Worm (Caenorhabditis elegans) whole organism, early embryonic: ENCODE results near the gene lgc-48.

Source experiments
- B0310.2 ChIP-seq: sonication (generic microtip); optimal IDR thresholded peaks from 2 replicates; lab custom pipeline; 2016; ENCODE audit warnings: mild to moderate bottlenecking, missing genetic modification characterization, missing compliant biosample characterization
- F13C5.2 ChIP-seq: sonication (generic microtip); optimal IDR thresholded peaks from 2 replicates; lab custom pipeline; 2017; ENCODE audit warnings: mild to moderate bottlenecking, missing genetic modification characterization, inconsistent platforms, missing compliant biosample characterization
- aly-1 ChIP-seq: sonication (generic microtip); optimal IDR thresholded peaks from 2 replicates; lab custom pipeline; 2016; ENCODE audit warnings: missing genetic modification characterization, missing compliant biosample characterization
- ama-1 ChIP-seq: fragments of 150-350 bp; optimal IDR thresholded peaks from 2 replicates; lab custom pipeline; 2014
- ceh-13 ChIP-seq: fragments of 200-800 bp; sonication (Bioruptor generic); optimal IDR thresholded peaks from 2 replicates; lab custom pipeline; 2018; ENCODE audit warnings: mild to moderate bottlenecking, missing genetic modification characterization, missing compliant biosample characterization
- ceh-36 ChIP-seq: sonication (generic microtip); optimal IDR thresholded peaks from 2 replicates; lab custom pipeline; 2016; ENCODE audit warnings: missing genetic modification characterization, inconsistent platforms, missing compliant biosample characterization
- ets-7 ChIP-seq: sonication (generic microtip); optimal IDR thresholded peaks from 2 replicates; lab custom pipeline; 2016; ENCODE audit warnings: missing genotype, missing genetic modification characterization, missing compliant biosample characterization
- flt-1 ChIP-seq: fragments of 200-800 bp; sonication (Bioruptor generic); IDR thresholded peaks from 2 replicates; pipeline ENCODE4 v1.3.6; 2022; ENCODE audit warnings: missing genetic modification characterization, missing compliant biosample characterization
- hmbx-1 ChIP-seq: sonication (generic microtip); optimal IDR thresholded peaks from 2 replicates; lab custom pipeline; 2016; ENCODE audit warnings: mild to moderate bottlenecking, missing genetic modification characterization, missing compliant biosample characterization
- hmg-4 ChIP-seq: fragments of 200-800 bp; sonication (Bioruptor generic); optimal IDR thresholded peaks from 2 replicates; lab custom pipeline; 2018; ENCODE audit warnings: mild to moderate bottlenecking, missing genetic modification characterization, missing compliant biosample characterization
- hnd-1 ChIP-seq: sonication (generic microtip); optimal IDR thresholded peaks from 2 replicates; lab custom pipeline; 2016; ENCODE audit warnings: missing genetic modification characterization, missing compliant biosample characterization
- pes-1 ChIP-seq: fragments of 200-800 bp; sonication (Bioruptor generic); IDR thresholded peaks from 2 replicates; pipeline ENCODE4 v1.3.6; 2022; ENCODE audit warnings: missing genetic modification reagents, missing genetic modification characterization, missing compliant biosample characterization
- scrt-1 ChIP-seq: fragments of 200-800 bp; sonication (Bioruptor generic); IDR thresholded peaks from 2 replicates; pipeline ENCODE4 v1.3.6; 2022; ENCODE audit warnings: missing genetic modification characterization, missing compliant biosample characterization
- sea-1 ChIP-seq: fragments of 200-800 bp; sonication (Bioruptor generic); conservative IDR thresholded peaks from 2 replicates; pipeline ENCODE4 v1.3.6; 2022; ENCODE audit warnings: missing genetic modification characterization, missing compliant biosample characterization
- tbx-11 ChIP-seq: fragments of 200-800 bp; sonication (Bioruptor generic); IDR thresholded peaks from 2 replicates; pipeline ENCODE4 v1.3.6; 2022; ENCODE audit warnings: missing genetic modification characterization, missing compliant biosample characterization
- tbx-37 ChIP-seq: fragments of 200-800 bp; sonication (Bioruptor generic); conservative IDR thresholded peaks from 2 replicates; pipeline ENCODE4 v1.3.6; 2022; ENCODE audit warnings: missing genetic modification reagents, missing genetic modification characterization, missing compliant biosample characterization
- tra-4 ChIP-seq: sonication (generic microtip); optimal IDR thresholded peaks from 2 replicates; lab custom pipeline; 2017; ENCODE audit warnings: missing genetic modification characterization, missing compliant biosample characterization

The lgc-48 gene

ce11 chrV:13357652-13358281, 17.7 kb downstream of the lgc-48 start, which contains the start of gene F32H5.1:
Gene F32H5.1, minus strand, starts transcription at chrV:13358037.
- TF ChIP-seq tra-4 (tag; lab: Kevin White, UChicago) (no peak), aly-1 (tag; lab: Kevin White, UChicago) (no peak), tbx-11 (GFP tag; lab: Robert Waterston, UW) (no peak), hmg-4 (no peak), tbx-37 (GFP tag; lab: Robert Waterston, UW) (no peak), pes-1 (no peak), ceh-36 (tag; lab: Kevin White, UChicago) (no peak), ets-7 (tag; lab: Kevin White, UChicago) (no peak)

- no peak for TF ChIP-seq ama-1 (lab: Kevin White, UChicago)
- no peak for TF ChIP-seq scrt-1
- TF ChIP-seq tbx-11 (GFP tag; lab: Robert Waterston, UW) = no peak
- no peak for TF ChIP-seq tbx-37 (GFP tag; lab: Robert Waterston, UW)
- TF ChIP-seq sea-1 (GFP tag; lab: Robert Waterston, UW) = no peak
- no peak for TF ChIP-seq B0310.2 (tag; lab: Kevin White, UChicago)
- TF ChIP-seq ets-7 (tag; lab: Kevin White, UChicago) = no peak
- no peak for TF ChIP-seq hmg-4
- no peak for TF ChIP-seq hnd-1 (tag; lab: Kevin White, UChicago)
- no peak for TF ChIP-seq aly-1 (tag; lab: Kevin White, UChicago)
Measured at ce11 chrV:13358823-13359592, 19.0 kb downstream of the lgc-48 start, which contains the start of gene F32H5.3. Gene F32H5.3, plus strand, starts transcription at chrV:13359335.

- TF ChIP-seq ama-1 (lab: Kevin White, UChicago) = no peak
- no peak for TF ChIP-seq hmg-4
- no peak for TF ChIP-seq F13C5.2 (tag; lab: Kevin White, UChicago)
Measured at ce11 chrV:13360254-13360653, 20.2 kb downstream of the lgc-48 start, which contains the start of gene F32H5.4. Gene F32H5.4, plus strand, starts transcription at chrV:13360554.

ce11 chrV:13363415-13363814, 23.4 kb downstream of the lgc-48 start, which contains the start of gene srg-46:
Gene srg-46, plus strand, starts transcription at chrV:13363715.
- TF ChIP-seq tbx-37 (GFP tag; lab: Robert Waterston, UW) = no peak
- no peak for TF ChIP-seq hmbx-1 (tag; lab: Kevin White, UChicago)
- no peak for TF ChIP-seq ceh-36 (tag; lab: Kevin White, UChicago)
- no peak for TF ChIP-seq F13C5.2 (tag; lab: Kevin White, UChicago)
- no peak for TF ChIP-seq flt-1 (GFP tag; lab: Robert Waterston, UW)
- TF ChIP-seq hmg-4 = no peak
- TF ChIP-seq ets-7 (tag; lab: Kevin White, UChicago) = no peak
- TF ChIP-seq hnd-1 (tag; lab: Kevin White, UChicago) = no peak
- TF ChIP-seq aly-1 (tag; lab: Kevin White, UChicago) = no peak
- TF ChIP-seq ceh-13 (GFP tag; lab: Kevin White, UChicago) = no peak
- TF ChIP-seq scrt-1 = no peak

- TF ChIP-seq ceh-36 (tag; lab: Kevin White, UChicago) (no peak), pes-1 (no peak), tbx-37 (GFP tag; lab: Robert Waterston, UW) (no peak), scrt-1 (no peak), tra-4 (tag; lab: Kevin White, UChicago) (no peak), flt-1 (GFP tag; lab: Robert Waterston, UW) (no peak), ama-1 (lab: Kevin White, UChicago) (no peak), tbx-11 (GFP tag; lab: Robert Waterston, UW) (no peak), F13C5.2 (tag; lab: Kevin White, UChicago) (no peak), ceh-13 (GFP tag; lab: Kevin White, UChicago) (no peak), hmg-4 (no peak), hmbx-1 (tag; lab: Kevin White, UChicago) (no peak), hnd-1 (tag; lab: Kevin White, UChicago) (no peak)
Measured at ce11 chrV:13364227-13364626, 24.2 kb downstream of the lgc-48 start.

ce11 chrV:13366488-13366887, 26.4 kb downstream of the lgc-48 start:
- no peak for TF ChIP-seq tra-4 (tag; lab: Kevin White, UChicago)
- no peak for TF ChIP-seq F13C5.2 (tag; lab: Kevin White, UChicago)
- no peak for TF ChIP-seq hnd-1 (tag; lab: Kevin White, UChicago)
- no peak for TF ChIP-seq ets-7 (tag; lab: Kevin White, UChicago)
- TF ChIP-seq ceh-36 (tag; lab: Kevin White, UChicago) = no peak
- no peak for TF ChIP-seq tbx-11 (GFP tag; lab: Robert Waterston, UW)
- no peak for TF ChIP-seq hmbx-1 (tag; lab: Kevin White, UChicago)
- no peak for TF ChIP-seq sea-1 (GFP tag; lab: Robert Waterston, UW)
- no peak for TF ChIP-seq pes-1
- no peak for TF ChIP-seq tbx-37 (GFP tag; lab: Robert Waterston, UW)
- TF ChIP-seq scrt-1 = no peak
- TF ChIP-seq ama-1 (lab: Kevin White, UChicago) = no peak
- no peak for TF ChIP-seq hmg-4
- no peak for TF ChIP-seq aly-1 (tag; lab: Kevin White, UChicago)
- no peak for TF ChIP-seq ceh-13 (GFP tag; lab: Kevin White, UChicago)
- no peak for TF ChIP-seq B0310.2 (tag; lab: Kevin White, UChicago)

- TF ChIP-seq F13C5.2 (tag; lab: Kevin White, UChicago) = no peak
Measured at ce11 chrV:13367024-13367423, 27.0 kb downstream of the lgc-48 start, which contains the start of gene srx-125. Gene srx-125, plus strand, starts transcription at chrV:13367324.
